Worm (Caenorhabditis elegans) whole organism, midembryonic: ENCODE results near the gene F10C1.9.

Source experiments
- flt-1 ChIP-seq: fragments of 200-800 bp; sonication (Bioruptor generic); IDR thresholded peaks from 2 replicates; pipeline ENCODE4 v1.3.6; 2022; ENCODE audit warnings: missing genetic modification characterization, missing compliant biosample characterization
- ztf-29 ChIP-seq: fragments of 200-800 bp; sonication (Bioruptor generic); IDR thresholded peaks from 2 replicates; pipeline ENCODE4 v1.3.6; 2022; ENCODE audit warnings: missing genetic modification reagents, missing genetic modification characterization, missing compliant biosample characterization

DNA sequence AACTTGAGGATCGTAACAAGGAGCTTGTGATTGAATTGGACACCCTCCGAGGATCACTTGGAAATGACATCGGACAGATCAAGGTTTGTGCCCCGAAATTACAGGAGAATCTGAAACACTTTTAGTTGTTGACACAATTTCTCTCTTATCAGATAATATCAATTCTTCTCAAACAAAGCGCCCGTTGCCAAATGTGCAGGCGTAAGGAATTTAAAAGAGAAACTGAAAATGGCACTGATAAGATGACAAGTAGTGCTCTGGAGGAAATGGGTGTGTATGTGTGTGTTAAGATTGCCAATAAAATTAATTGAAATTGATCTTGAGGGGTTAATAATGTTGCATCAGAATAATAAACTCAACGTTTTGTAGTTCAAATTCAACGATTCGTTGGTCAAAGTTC is 6.3 kb upstream of the F10C1.9 start:
- TF ChIP-seq flt-1 (GFP tag; lab: Robert Waterston, UW) = no peak
- no peak for TF ChIP-seq ztf-29 (GFP tag; lab: Robert Waterston, UW)
